Worm (Caenorhabditis elegans): ENCODE results near the gene athp-3.

ce11 chrIV:17096168-17096567 lies 48.0 kb upstream of the athp-3 start, which contains the start of gene Y116A8C.27:
- TF ChIP-seq ama-1 (optimal IDR thresholded peaks at IDR 0.05) (no peak), fkh-10 (GFP tag; optimal IDR thresholded peaks at IDR 0.05) (no peak), pat-9 (tag; optimal IDR thresholded peaks at IDR 0.05) (no peak), nfya-1 (tag; optimal IDR thresholded peaks at IDR 0.05) (no peak), nhr-232 (tag; optimal IDR thresholded peaks at IDR 0.05) (no peak), ztf-16 (tag; optimal IDR thresholded peaks at IDR 0.05) (no peak), ceh-24 (tag; optimal IDR thresholded peaks at IDR 0.05) (no peak), pqm-1 (tag; optimal IDR thresholded peaks at IDR 0.05) (no peak), hlh-15 (tag; optimal IDR thresholded peaks at IDR 0.05) (no peak), elt-2 (tag; optimal IDR thresholded peaks at IDR 0.05) (no peak)

All from whole organism, late embryonic.